Fruit fly (Drosophila melanogaster): ENCODE results near the gene tzn.

The tzn gene

dm6 chr3L:20784812-20785671 is 13.4 kb upstream of the tzn start (continued):
- TF ChIP-seq Hmr (GFP tag; optimal IDR thresholded peaks at IDR 0.05) (peak; percentile 58), hbn (GFP tag; IDR thresholded peaks at IDR 0.05; ENCODE audit: partially characterized antibody) (no peak; the same call in 1 of the 2 replicates), YL-1 (GFP tag; optimal IDR thresholded peaks at IDR 0.05) (peak; percentile 9), CG13123 (GFP tag; optimal IDR thresholded peaks at IDR 0.05) (no peak), salm (tag; optimal IDR thresholded peaks at IDR 0.05) (peak; percentile 10), CG9437 (GFP tag; optimal IDR thresholded peaks at IDR 0.05) (peak; percentile 47), Atf-2 (GFP tag; optimal IDR thresholded peaks at IDR 0.05) (no peak), Sox100B (GFP tag; optimal IDR thresholded peaks at IDR 0.05) (no peak), Hey (tag; optimal IDR thresholded peaks at IDR 0.05) (no peak), wdn (GFP tag; IDR thresholded peaks at IDR 0.05) (peak; percentile 82), ap (GFP tag; IDR thresholded peaks at IDR 0.05) (no peak), tx (GFP tag; optimal IDR thresholded peaks at IDR 0.05) (no peak), grn (GFP tag; optimal IDR thresholded peaks at IDR 0.05) (peak; percentile 92), CG9797 (GFP tag; optimal IDR thresholded peaks at IDR 0.05) (no peak), Hr3 (GFP tag; optimal IDR thresholded peaks at IDR 0.05) (peak; percentile 37), sd (tag; optimal IDR thresholded peaks at IDR 0.05) (no peak), CG17802 (tag; optimal IDR thresholded peaks at IDR 0.05) (no peak), nom (GFP tag; optimal IDR thresholded peaks at IDR 0.05) (peak; percentile 40), run (tag; optimal IDR thresholded peaks at IDR 0.05) (no peak), CG31388 (GFP tag; optimal IDR thresholded peaks at IDR 0.05) (no peak), Usf (GFP tag; optimal IDR thresholded peaks at IDR 0.05) (no peak), vnd (GFP tag; IDR thresholded peaks at IDR 0.05; ENCODE audit: partially characterized antibody) (0 out of 3 replicates have a peak, but pooled peaks have one; percentile 31), kay (GFP tag; optimal IDR thresholded peaks at IDR 0.05) (peak; percentile 62), CG13424 (tag; optimal IDR thresholded peaks at IDR 0.05) (peak; percentile 50), otp (GFP tag; IDR thresholded peaks at IDR 0.05) (peak; percentile 53; the same call in 1 of the 3 replicates), CG13894 (tag; optimal IDR thresholded peaks at IDR 0.05) (peak; percentile 78), CG17829 (tag; optimal IDR thresholded peaks at IDR 0.05) (peak; percentile 27), nmo (GFP tag; optimal IDR thresholded peaks at IDR 0.05) (peak; percentile 44), hkb (optimal IDR thresholded peaks at IDR 0.05) (no peak), hkb (GFP tag; IDR thresholded peaks at IDR 0.05) (peak; percentile 48; the same call in 1 of the 2 replicates), Dfd (GFP tag; optimal IDR thresholded peaks at IDR 0.05) (no peak), wor (GFP tag; IDR thresholded peaks at IDR 0.05) (no peak), CG4854 (GFP tag; optimal IDR thresholded peaks at IDR 0.05) (peak; percentile 2), CG6854 (GFP tag; optimal IDR thresholded peaks at IDR 0.05) (no peak), ato (GFP tag; IDR thresholded peaks at IDR 0.05; ENCODE audit: partially characterized antibody) (0 out of 2 replicates have a peak, but pooled peaks have one; percentile 44), CG18599 (GFP tag; optimal IDR thresholded peaks at IDR 0.05) (peak; percentile 40), ase (GFP tag; IDR thresholded peaks at IDR 0.05) (no peak), Fer3 (tag; optimal IDR thresholded peaks at IDR 0.05) (no peak), Chrac-16 (GFP tag; optimal IDR thresholded peaks at IDR 0.05) (peak; percentile 4), amos (GFP tag; IDR thresholded peaks at IDR 0.05; ENCODE audit: partially characterized antibody) (peak; percentile 34; the same call in 1 of the 2 replicates), Aef1 (GFP tag; IDR thresholded peaks at IDR 0.05) (no peak), CG1603 (tag; optimal IDR thresholded peaks at IDR 0.05) (no peak), CG7745 (tag; optimal IDR thresholded peaks at IDR 0.05) (no peak), CG9727 (GFP tag; optimal IDR thresholded peaks at IDR 0.05) (peak; percentile 60), Ets97D (GFP tag; optimal IDR thresholded peaks at IDR 0.05) (no peak), HLHmδ (GFP tag; optimal IDR thresholded peaks at IDR 0.05) (peak; percentile 79), wek (GFP tag; optimal IDR thresholded peaks at IDR 0.05) (no peak), Dll (GFP tag; IDR thresholded peaks at IDR 0.05; ENCODE audit: partially characterized antibody) (no peak; the same call in 3 of the 4 replicates)
